Fruit fly (Drosophila melanogaster) whole organism, adult: ENCODE data around the gene CG12170.

Source experiments
- CG7045 ChIP-seq: fragments of 200-800 bp; sonication (Bioruptor generic); optimal IDR thresholded peaks from 2 replicates; lab custom pipeline; 2017; ENCODE audit warnings: missing biosample characterization, mild to moderate bottlenecking, missing genetic modification characterization
- CG7101 ChIP-seq: fragments of 200-800 bp; sonication (Bioruptor generic); optimal IDR thresholded peaks from 2 replicates; lab custom pipeline; 2018; ENCODE audit warnings: missing biosample characterization, mild to moderate bottlenecking, missing genetic modification characterization, moderate library complexity
- Clk ChIP-seq: fragments of 200-800 bp; sonication (Bioruptor generic); optimal IDR thresholded peaks from 2 replicates; lab custom pipeline; 2017; ENCODE audit warnings: missing biosample characterization, missing genetic modification characterization
- Crg-1 ChIP-seq: fragments of 200-800 bp; sonication (Bioruptor generic); optimal IDR thresholded peaks from 2 replicates; lab custom pipeline; 2016; ENCODE audit warnings: missing biosample characterization, missing genetic modification characterization
- Hr96 ChIP-seq: fragments of 200-800 bp; sonication (Bioruptor generic); optimal IDR thresholded peaks from 2 replicates; lab custom pipeline; 2016; ENCODE audit warnings: missing biosample characterization, missing genetic modification characterization
- kay ChIP-seq: fragments of 200-800 bp; sonication (Bioruptor generic); peaks from one replicate; lab custom pipeline; 2016; ENCODE audit warnings: missing biosample characterization, missing genetic modification characterization, borderline replicate concordance
- ovo ChIP-seq: fragments of 200-800 bp; sonication (Bioruptor generic); optimal IDR thresholded peaks from 2 replicates; lab custom pipeline; 2016; ENCODE audit warnings: missing biosample characterization, missing genetic modification characterization
- tj ChIP-seq: fragments of 200-800 bp; sonication (Bioruptor generic); optimal IDR thresholded peaks from 3 replicates; lab custom pipeline; 2017; ENCODE audit warnings: missing biosample characterization, mild to moderate bottlenecking, missing genetic modification characterization, moderate library complexity
- toe ChIP-seq: fragments of 200-800 bp; sonication (Bioruptor generic); optimal IDR thresholded peaks from 2 replicates; lab custom pipeline; 2016; ENCODE audit warnings: missing biosample characterization, missing genetic modification characterization

- TF ChIP-seq CG7101 (peak; percentile 22), ovo (GFP tag; lab: Kevin White, UChicago) (no peak), Clk (GFP tag; lab: Kevin White, UChicago) (no peak), toe (GFP tag; lab: Kevin White, UChicago) (no peak), tj (GFP tag; lab: Kevin White, UChicago) (peak; percentile 25), CG7045 (no peak), Hr96 (no peak), Crg-1 (GFP tag; lab: Kevin White, UChicago) (no peak), kay (GFP tag; lab: Kevin White, UChicago) (no peak)
Measured at dm6 chr3R:5647705-5648568, 10.9 kb downstream of the CG12170 start.
